Worm (Caenorhabditis elegans): Measurements from ENCODE around the gene F48G7.5.

DNA sequence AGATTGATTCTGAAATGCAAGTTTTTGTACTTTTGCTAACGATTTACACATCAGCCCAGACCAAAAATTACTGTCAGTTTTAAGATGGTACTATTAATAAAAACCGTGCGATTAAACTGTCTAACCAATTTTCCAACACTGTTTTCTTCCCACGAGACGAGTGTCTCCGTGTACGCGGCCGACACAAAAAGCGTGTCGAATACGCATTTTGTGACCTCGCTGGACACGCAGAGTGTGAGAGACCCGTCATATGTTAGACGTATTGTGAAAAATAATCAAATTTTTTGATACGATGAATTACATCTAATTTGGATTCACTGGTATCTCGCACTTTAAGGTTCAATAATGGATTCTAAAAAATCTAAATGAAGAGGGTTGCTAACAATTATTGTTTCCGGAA lies 12.9 kb upstream of the F48G7.5 start:
- TF ChIP-seq ceh-100 (GFP tag; IDR thresholded peaks at IDR 0.05): no peak
- TF ChIP-seq ceh-79 (tag; optimal IDR thresholded peaks at IDR 0.05): no peak
- TF ChIP-seq him-1 (tag; optimal IDR thresholded peaks at IDR 0.05): no peak
- no peak for TF ChIP-seq bed-2 (GFP tag; IDR thresholded peaks at IDR 0.05)
- TF ChIP-seq fkh-3 (tag; optimal IDR thresholded peaks at IDR 0.05): no peak

Measured in whole organism, young adult.